Worm (Caenorhabditis elegans): Measurements from ENCODE around the gene cyk-4.

Gene cyk-4

ce11 chrIII:13771145-13771544 is at the start of gene cyk-4, which contains the start of gene pdr-1:
cyk-4 (minus strand) TSS chrIII:13771224.
pdr-1 (plus strand) TSS chrIII:13771513.
- TF ChIP-seq ets-7 (tag; optimal IDR thresholded peaks at IDR 0.05), result no peak
- no peak for TF ChIP-seq hnd-1 (tag; optimal IDR thresholded peaks at IDR 0.05)
- TF ChIP-seq tra-4 (tag; optimal IDR thresholded peaks at IDR 0.05), result no peak
- TF ChIP-seq flt-1 (GFP tag; IDR thresholded peaks at IDR 0.05), result no peak
- no peak for TF ChIP-seq tbx-11 (GFP tag; IDR thresholded peaks at IDR 0.05)

ce11 chrIII:13780199-13780706 is 9.2 kb upstream of the cyk-4 start, which contains the start of gene pot-3:
pot-3 (plus strand) TSS chrIII:13780215.
- no peak for TF ChIP-seq ets-7 (tag; optimal IDR thresholded peaks at IDR 0.05)
- no peak for TF ChIP-seq hmbx-1 (tag; optimal IDR thresholded peaks at IDR 0.05)
- TF ChIP-seq hmg-4 (GFP tag; optimal IDR thresholded peaks at IDR 0.05), result peak; percentile 41
- peak; percentile 27 for TF ChIP-seq ceh-36 (tag; optimal IDR thresholded peaks at IDR 0.05)
- peak; percentile 11 for TF ChIP-seq B0310.2 (tag; optimal IDR thresholded peaks at IDR 0.05)
- TF ChIP-seq ceh-13 (GFP tag; optimal IDR thresholded peaks at IDR 0.05), result no peak

- TF ChIP-seq ceh-13 (GFP tag; optimal IDR thresholded peaks at IDR 0.05), result no peak
- TF ChIP-seq hmg-4 (GFP tag; optimal IDR thresholded peaks at IDR 0.05), result no peak
- no peak for TF ChIP-seq pes-1 (GFP tag; IDR thresholded peaks at IDR 0.05)
- no peak for TF ChIP-seq F13C5.2 (tag; optimal IDR thresholded peaks at IDR 0.05)
- no peak for TF ChIP-seq hnd-1 (tag; optimal IDR thresholded peaks at IDR 0.05)
- no peak for TF ChIP-seq tra-4 (tag; optimal IDR thresholded peaks at IDR 0.05)
- TF ChIP-seq scrt-1 (GFP tag; IDR thresholded peaks at IDR 0.05), result no peak
- no peak for TF ChIP-seq tbx-37 (GFP tag; conservative IDR thresholded peaks at IDR 0.05)
- TF ChIP-seq aly-1 (tag; optimal IDR thresholded peaks at IDR 0.05), result no peak
- TF ChIP-seq hmbx-1 (tag; optimal IDR thresholded peaks at IDR 0.05), result no peak
- no peak for TF ChIP-seq sea-1 (GFP tag; conservative IDR thresholded peaks at IDR 0.05)
- TF ChIP-seq ets-7 (tag; optimal IDR thresholded peaks at IDR 0.05), result no peak
- no peak for TF ChIP-seq tbx-11 (GFP tag; IDR thresholded peaks at IDR 0.05)
- TF ChIP-seq ama-1 (optimal IDR thresholded peaks at IDR 0.05), result no peak
- no peak for TF ChIP-seq flt-1 (GFP tag; IDR thresholded peaks at IDR 0.05)
- no peak for TF ChIP-seq B0310.2 (tag; optimal IDR thresholded peaks at IDR 0.05)
- TF ChIP-seq ceh-36 (tag; optimal IDR thresholded peaks at IDR 0.05), result no peak
Measured at ce11 chrIII:13779360-13780093, 8.5 kb upstream of the cyk-4 start.

- no peak for TF ChIP-seq ama-1 (optimal IDR thresholded peaks at IDR 0.05)
- no peak for TF ChIP-seq hnd-1 (tag; optimal IDR thresholded peaks at IDR 0.05)
- no peak for TF ChIP-seq tra-4 (tag; optimal IDR thresholded peaks at IDR 0.05)
- no peak for TF ChIP-seq sea-1 (GFP tag; conservative IDR thresholded peaks at IDR 0.05)
- no peak for TF ChIP-seq hmbx-1 (tag; optimal IDR thresholded peaks at IDR 0.05)
- TF ChIP-seq pes-1 (GFP tag; IDR thresholded peaks at IDR 0.05), result no peak
- TF ChIP-seq hmg-4 (GFP tag; optimal IDR thresholded peaks at IDR 0.05), result no peak
- TF ChIP-seq ceh-36 (tag; optimal IDR thresholded peaks at IDR 0.05), result no peak
- no peak for TF ChIP-seq ceh-13 (GFP tag; optimal IDR thresholded peaks at IDR 0.05)
- no peak for TF ChIP-seq F13C5.2 (tag; optimal IDR thresholded peaks at IDR 0.05)
- TF ChIP-seq tbx-11 (GFP tag; IDR thresholded peaks at IDR 0.05), result no peak
- TF ChIP-seq aly-1 (tag; optimal IDR thresholded peaks at IDR 0.05), result no peak
- TF ChIP-seq scrt-1 (GFP tag; IDR thresholded peaks at IDR 0.05), result no peak
- TF ChIP-seq flt-1 (GFP tag; IDR thresholded peaks at IDR 0.05), result no peak
Measured at ce11 chrIII:13778816-13779215, 7.8 kb upstream of the cyk-4 start.

DNA sequence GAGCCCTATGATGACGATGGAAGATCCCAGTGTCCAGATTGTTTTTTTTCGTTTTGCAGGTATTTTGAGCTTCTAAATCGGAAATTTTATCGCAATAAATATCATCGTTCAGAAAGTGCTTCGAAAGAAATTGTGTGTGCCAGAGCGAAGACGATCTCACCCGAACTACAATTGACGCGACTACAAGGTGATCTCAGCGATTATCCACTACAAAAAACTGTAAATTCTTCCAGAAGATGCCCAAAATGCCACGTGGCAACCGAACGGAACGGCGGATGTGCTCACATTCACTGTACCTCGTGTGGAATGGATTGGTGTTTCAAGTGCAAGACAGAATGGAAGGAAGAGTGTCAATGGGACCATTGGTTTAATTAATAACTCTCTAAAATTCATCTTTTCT is 1.9 kb upstream of the cyk-4 start, which contains the start of gene mdt-29:
mdt-29 (plus strand) TSS at position 301 of the 400 bp plus-strand sequence.
- TF ChIP-seq scrt-1 (GFP tag; IDR thresholded peaks at IDR 0.05) (no peak), flt-1 (GFP tag; IDR thresholded peaks at IDR 0.05) (no peak), ama-1 (optimal IDR thresholded peaks at IDR 0.05) (no peak), sea-1 (GFP tag; conservative IDR thresholded peaks at IDR 0.05) (no peak), pes-1 (GFP tag; IDR thresholded peaks at IDR 0.05) (no peak), ceh-36 (tag; optimal IDR thresholded peaks at IDR 0.05) (no peak), B0310.2 (tag; optimal IDR thresholded peaks at IDR 0.05) (no peak), hnd-1 (tag; optimal IDR thresholded peaks at IDR 0.05) (no peak), aly-1 (tag; optimal IDR thresholded peaks at IDR 0.05) (no peak), tra-4 (tag; optimal IDR thresholded peaks at IDR 0.05) (no peak), F13C5.2 (tag; optimal IDR thresholded peaks at IDR 0.05) (no peak), tbx-11 (GFP tag; IDR thresholded peaks at IDR 0.05) (no peak), tbx-37 (GFP tag; conservative IDR thresholded peaks at IDR 0.05) (no peak), ceh-13 (GFP tag; optimal IDR thresholded peaks at IDR 0.05) (no peak), hmbx-1 (tag; optimal IDR thresholded peaks at IDR 0.05) (no peak), ets-7 (tag; optimal IDR thresholded peaks at IDR 0.05) (no peak), hmg-4 (GFP tag; optimal IDR thresholded peaks at IDR 0.05) (no peak)

- TF ChIP-seq aly-1 (tag; optimal IDR thresholded peaks at IDR 0.05) (no peak), tbx-37 (GFP tag; conservative IDR thresholded peaks at IDR 0.05) (no peak)
Measured at ce11 chrIII:13770017-13770416, 1.0 kb downstream of the cyk-4 start.

DNA sequence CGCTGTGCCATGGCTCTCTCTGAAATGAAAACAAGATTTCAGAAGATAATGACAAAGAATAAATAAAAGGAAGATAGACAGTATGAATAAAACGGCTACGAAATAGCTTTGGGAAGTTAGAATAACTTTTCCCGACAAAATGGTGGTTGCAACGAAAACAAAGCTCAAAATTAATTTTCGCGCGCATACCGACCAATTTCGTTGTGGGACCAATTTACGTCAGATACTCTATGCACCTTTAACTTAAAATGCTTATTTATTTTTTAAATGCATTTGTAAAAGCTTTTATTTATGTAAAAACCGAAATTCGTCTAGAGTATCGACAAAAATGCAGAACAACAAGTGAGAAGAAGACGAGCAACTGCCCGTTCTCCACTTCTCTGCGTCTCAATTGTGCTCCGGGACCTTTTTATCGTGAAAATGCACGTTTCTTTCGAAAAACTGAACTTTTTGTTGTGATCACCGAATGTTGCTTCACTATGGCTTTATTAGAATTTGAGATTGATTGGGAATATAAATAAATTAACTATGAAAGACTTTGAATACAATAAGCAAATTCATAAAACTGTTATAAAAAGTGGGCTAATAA is 2.9 kb downstream of the cyk-4 start, which contains the start of gene rml-1:
rml-1 (minus strand) TSS at position 19 of the 589 bp plus-strand sequence.
- no peak for TF ChIP-seq hmg-4 (GFP tag; optimal IDR thresholded peaks at IDR 0.05)
- TF ChIP-seq sea-1 (GFP tag; conservative IDR thresholded peaks at IDR 0.05), result no peak
- no peak for TF ChIP-seq ets-7 (tag; optimal IDR thresholded peaks at IDR 0.05)
- no peak for TF ChIP-seq tra-4 (tag; optimal IDR thresholded peaks at IDR 0.05)
- 0 out of 2 replicates have a peak, but pooled peaks have one; percentile 10 for TF ChIP-seq pes-1 (GFP tag; IDR thresholded peaks at IDR 0.05)
- peak; percentile 44 for TF ChIP-seq ama-1 (optimal IDR thresholded peaks at IDR 0.05)
